Fruit fly (Drosophila melanogaster): ENCODE measurements around the gene S.

- TF ChIP-seq psq (optimal IDR thresholded peaks at IDR 0.05), result no peak
- no peak for TF ChIP-seq h (optimal IDR thresholded peaks at IDR 0.05)
- no peak for TF ChIP-seq insv (optimal IDR thresholded peaks at IDR 0.05)
- TF ChIP-seq Sin3A (optimal IDR thresholded peaks at IDR 0.05), result no peak
- TF ChIP-seq ttk (optimal IDR thresholded peaks at IDR 0.05), result no peak
Measured at dm6 chr2L:1118880-1119809, 41.5 kb upstream of the S start.

All from Kc167 (cell line).